Worm (Caenorhabditis elegans): Measurements from ENCODE around the gene srw-102.

The srw-102 gene

ce11 chrV:1719927-1720326 lies at the start of gene srw-102:
Gene srw-102 (plus strand): TSS chrV:1720227.
- TF ChIP-seq ceh-82 (tag; optimal IDR thresholded peaks at IDR 0.05) (no peak), skn-1 (tag; optimal IDR thresholded peaks at IDR 0.05) (no peak), ama-1 (optimal IDR thresholded peaks at IDR 0.05) (no peak), ztf-4 (tag; optimal IDR thresholded peaks at IDR 0.05) (no peak), Y55F3AM.14 (GFP tag; optimal IDR thresholded peaks at IDR 0.05) (no peak), gmeb-1 (tag; optimal IDR thresholded peaks at IDR 0.05) (no peak)

ce11 chrV:1678228-1678627 lies 41.8 kb upstream of the srw-102 start, which contains the start of gene srw-98:
Gene srw-98 (minus strand): TSS chrV:1678328.
- no peak for TF ChIP-seq aly-2 (tag; optimal IDR thresholded peaks at IDR 0.05)
- TF ChIP-seq sma-9 (GFP tag; optimal IDR thresholded peaks at IDR 0.05), result no peak
- TF ChIP-seq sma-9 (tag; optimal IDR thresholded peaks at IDR 0.05), result no peak
- TF ChIP-seq nhr-77 (tag; optimal IDR thresholded peaks at IDR 0.05), result no peak
- no peak for TF ChIP-seq mdl-1 (tag; optimal IDR thresholded peaks at IDR 0.05)
- TF ChIP-seq nhr-21 (tag; optimal IDR thresholded peaks at IDR 0.05), result no peak
- no peak for TF ChIP-seq elt-1 (tag; optimal IDR thresholded peaks at IDR 0.05)
- TF ChIP-seq sem-4 (tag; optimal IDR thresholded peaks at IDR 0.05), result no peak
- no peak for TF ChIP-seq F13H6.1 (tag; optimal IDR thresholded peaks at IDR 0.05)
- TF ChIP-seq C34F6.9 (tag; optimal IDR thresholded peaks at IDR 0.05), result no peak
- TF ChIP-seq elt-3 (tag; optimal IDR thresholded peaks at IDR 0.05), result no peak
- TF ChIP-seq ztf-1 (GFP tag; conservative IDR thresholded peaks at IDR 0.05), result no peak
- TF ChIP-seq ama-1 (optimal IDR thresholded peaks at IDR 0.05), result no peak
- no peak for TF ChIP-seq Y55F3AM.14 (GFP tag; optimal IDR thresholded peaks at IDR 0.05)
- no peak for TF ChIP-seq ceh-16 (tag; optimal IDR thresholded peaks at IDR 0.05)
- no peak for TF ChIP-seq nhr-129 (tag; optimal IDR thresholded peaks at IDR 0.05)
- TF ChIP-seq blmp-1 (tag; optimal IDR thresholded peaks at IDR 0.05; ENCODE audit: insufficient read depth), result no peak
- TF ChIP-seq nhr-6 (tag; optimal IDR thresholded peaks at IDR 0.05), result no peak
- TF ChIP-seq gmeb-1 (tag; optimal IDR thresholded peaks at IDR 0.05), result no peak

ce11 chrV:1680770-1681169 lies 39.3 kb upstream of the srw-102 start, which contains the start of gene srw-91:
Gene srw-91 (minus strand): TSS chrV:1680870.
- TF ChIP-seq aly-2 (tag; optimal IDR thresholded peaks at IDR 0.05) (no peak), gmeb-1 (tag; optimal IDR thresholded peaks at IDR 0.05) (no peak), nhr-23 (tag; optimal IDR thresholded peaks at IDR 0.05) (no peak), mbf-1 (tag; optimal IDR thresholded peaks at IDR 0.05) (no peak), C34F6.9 (tag; optimal IDR thresholded peaks at IDR 0.05) (no peak), blmp-1 (tag; optimal IDR thresholded peaks at IDR 0.05; ENCODE audit: insufficient read depth) (no peak), ztf-4 (tag; optimal IDR thresholded peaks at IDR 0.05) (no peak), sem-4 (tag; optimal IDR thresholded peaks at IDR 0.05) (no peak), R02D3.7 (tag; optimal IDR thresholded peaks at IDR 0.05) (no peak), unc-39 (tag; optimal IDR thresholded peaks at IDR 0.05) (no peak), ceh-82 (tag; optimal IDR thresholded peaks at IDR 0.05) (no peak)

- TF ChIP-seq lin-13 (GFP tag; optimal IDR thresholded peaks at IDR 0.05) (no peak), elt-3 (tag; optimal IDR thresholded peaks at IDR 0.05) (no peak), nhr-21 (tag; optimal IDR thresholded peaks at IDR 0.05) (no peak), ztf-4 (tag; optimal IDR thresholded peaks at IDR 0.05) (no peak), nhr-25 (tag; optimal IDR thresholded peaks at IDR 0.05) (no peak), nhr-129 (tag; optimal IDR thresholded peaks at IDR 0.05) (no peak), lin-11 (tag; optimal IDR thresholded peaks at IDR 0.05) (no peak), nhr-11 (tag; optimal IDR thresholded peaks at IDR 0.05) (no peak), elt-1 (tag; optimal IDR thresholded peaks at IDR 0.05) (no peak)
Observed at ce11 chrV:1682279-1682678, 37.7 kb upstream of the srw-102 start, which contains the start of gene srh-3. Gene srh-3 (plus strand): TSS chrV:1682579.

- TF ChIP-seq elt-3 (tag; optimal IDR thresholded peaks at IDR 0.05) (no peak), aly-2 (tag; optimal IDR thresholded peaks at IDR 0.05) (no peak), lin-39 (tag; optimal IDR thresholded peaks at IDR 0.05) (no peak), ztf-1 (GFP tag; conservative IDR thresholded peaks at IDR 0.05) (no peak), mdl-1 (tag; optimal IDR thresholded peaks at IDR 0.05) (no peak), unc-55 (GFP tag; optimal IDR thresholded peaks at IDR 0.05) (no peak), Y55F3AM.14 (GFP tag; optimal IDR thresholded peaks at IDR 0.05) (no peak), peb-1 (tag; optimal IDR thresholded peaks at IDR 0.05) (no peak), nhr-11 (tag; optimal IDR thresholded peaks at IDR 0.05) (no peak), unc-39 (tag; optimal IDR thresholded peaks at IDR 0.05) (no peak), mab-5 (tag; optimal IDR thresholded peaks at IDR 0.05) (no peak), C34F6.9 (tag; optimal IDR thresholded peaks at IDR 0.05) (no peak), nhr-77 (tag; optimal IDR thresholded peaks at IDR 0.05) (no peak)
Observed at ce11 chrV:1685328-1685727, 34.7 kb upstream of the srw-102 start, which contains the start of gene srh-5. Gene srh-5 (plus strand): TSS chrV:1685628.

Measured in whole organism, L2 larva.